Fruit fly (Drosophila melanogaster): ENCODE measurements around the gene Gr93b.

Gr93b gene

DNA sequence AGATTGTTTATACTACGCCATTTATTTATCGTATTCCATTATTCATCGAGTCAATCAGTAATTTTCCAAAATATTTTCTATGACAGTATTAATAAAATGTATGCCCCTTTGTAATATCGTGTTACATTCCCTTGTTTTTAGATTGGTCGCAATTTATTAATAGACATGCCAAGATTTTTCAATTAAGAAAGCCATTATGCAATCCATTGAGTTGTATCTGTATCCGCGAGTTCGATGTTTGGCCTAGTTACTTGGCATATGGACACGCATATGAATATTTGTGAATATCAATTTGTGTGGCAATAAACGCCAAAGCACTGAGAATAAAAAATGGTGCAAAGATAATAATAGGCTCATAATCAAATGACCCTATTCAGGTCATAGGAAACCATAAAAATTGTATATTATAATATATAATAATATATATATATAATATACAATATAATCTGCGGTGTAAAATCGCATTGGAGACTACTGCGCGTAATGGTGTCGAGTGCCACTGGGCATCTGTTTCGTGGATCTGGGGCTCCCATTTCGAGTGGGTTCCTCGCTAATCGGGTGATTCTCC lies 20.3 kb upstream of the Gr93b start (continued):
- TF ChIP-seq da (GFP tag; optimal IDR thresholded peaks at IDR 0.05) (no peak), her (GFP tag; optimal IDR thresholded peaks at IDR 0.05) (no peak), prd (optimal IDR thresholded peaks at IDR 0.05) (no peak), prd (GFP tag; IDR thresholded peaks at IDR 0.05) (no peak), CG14441 (GFP tag; IDR thresholded peaks at IDR 0.05) (peak; percentile 14; the same call in 1 of the 2 replicates), emc (GFP tag; optimal IDR thresholded peaks at IDR 0.05) (no peak), CHES-1-like (GFP tag; optimal IDR thresholded peaks at IDR 0.05) (no peak), CG17186 (GFP tag; optimal IDR thresholded peaks at IDR 0.05) (no peak), hth (optimal IDR thresholded peaks at IDR 0.05) (no peak), knrl (GFP tag; IDR thresholded peaks at IDR 0.05; ENCODE audit: partially characterized antibody) (no peak), sisA (GFP tag; IDR thresholded peaks at IDR 0.05) (0 out of 2 replicates have a peak, but pooled peaks have one; percentile 7), Tbp (GFP tag; optimal IDR thresholded peaks at IDR 0.05) (no peak), mirr (GFP tag; optimal IDR thresholded peaks at IDR 0.05) (no peak), Dll (GFP tag; IDR thresholded peaks at IDR 0.05; ENCODE audit: partially characterized antibody) (no peak), CG7556 (GFP tag; optimal IDR thresholded peaks at IDR 0.05) (no peak), Pdp1 (GFP tag; optimal IDR thresholded peaks at IDR 0.05) (peak in 1 of 2 experiments; percentile 79), crc (GFP tag; optimal IDR thresholded peaks at IDR 0.05) (no peak), CG9932 (GFP tag; IDR thresholded peaks at IDR 0.05) (no peak), slbo (GFP tag; IDR thresholded peaks at IDR 0.05) (no peak), CG10654 (GFP tag; optimal IDR thresholded peaks at IDR 0.05) (no peak), CkIIα-i1 (GFP tag; IDR thresholded peaks at IDR 0.05) (no peak), en (GFP tag; optimal IDR thresholded peaks at IDR 0.05) (no peak), CG10209 (GFP tag; optimal IDR thresholded peaks at IDR 0.05) (peak; percentile 20), Drgx (GFP tag; IDR thresholded peaks at IDR 0.05) (no peak), CG31441 (GFP tag; IDR thresholded peaks at IDR 0.05) (0 out of 2 replicates have a peak, but pooled peaks have one; percentile 29), psq (GFP tag; optimal IDR thresholded peaks at IDR 0.05) (no peak), abd-A (tag; optimal IDR thresholded peaks at IDR 0.05) (no peak), gsb (GFP tag; IDR thresholded peaks at IDR 0.05) (no peak), Asciz (GFP tag; optimal IDR thresholded peaks at IDR 0.05) (no peak), row (GFP tag; IDR thresholded peaks at IDR 0.05) (peak; percentile 43), NK7.1 (GFP tag; optimal IDR thresholded peaks at IDR 0.05) (no peak), CG1602 (GFP tag; optimal IDR thresholded peaks at IDR 0.05) (no peak), bbx (GFP tag; IDR thresholded peaks at IDR 0.05; ENCODE audit: partially characterized antibody) (no peak), chn (GFP tag; optimal IDR thresholded peaks at IDR 0.05) (no peak), dmrt11E (tag; optimal IDR thresholded peaks at IDR 0.05) (no peak), zfh2 (GFP tag; optimal IDR thresholded peaks at IDR 0.05) (no peak), CG17359 (tag; optimal IDR thresholded peaks at IDR 0.05) (peak; percentile 19), D19B (GFP tag; optimal IDR thresholded peaks at IDR 0.05) (no peak), dpn (GFP tag; optimal IDR thresholded peaks at IDR 0.05) (no peak), CG10431 (GFP tag; optimal IDR thresholded peaks at IDR 0.05) (no peak), CG11723 (GFP tag; optimal IDR thresholded peaks at IDR 0.05) (no peak), zfh1 (GFP tag; IDR thresholded peaks at IDR 0.05) (no peak), Nf-YB (GFP tag; optimal IDR thresholded peaks at IDR 0.05) (no peak), Chrac-16 (GFP tag; optimal IDR thresholded peaks at IDR 0.05) (no peak), Mad (GFP tag; optimal IDR thresholded peaks at IDR 0.05) (no peak), tin (GFP tag; optimal IDR thresholded peaks at IDR 0.05) (no peak), CG7987 (GFP tag; optimal IDR thresholded peaks at IDR 0.05) (no peak), Max (GFP tag; optimal IDR thresholded peaks at IDR 0.05) (no peak), sim (GFP tag; IDR thresholded peaks at IDR 0.05) (no peak), PHDP (tag; optimal IDR thresholded peaks at IDR 0.05) (peak; percentile 22), D19A (tag; optimal IDR thresholded peaks at IDR 0.05) (no peak), CG13424 (tag; optimal IDR thresholded peaks at IDR 0.05) (peak; percentile 7)
